Fruit fly (Drosophila melanogaster) whole organism, prepupa: ENCODE measurements around the gene CG14971.

Experiments used
- CG15336 ChIP-seq: fragments of 200-800 bp; sonication (Bioruptor generic); IDR thresholded peaks from 2 replicates; pipeline ENCODE4 v1.3.6; 2022; ENCODE audit warnings: missing biosample characterization, missing genetic modification characterization
- CG7368 ChIP-seq: fragments of 200-800 bp; sonication (Bioruptor generic); optimal IDR thresholded peaks from 3 replicates; lab custom pipeline; 2016; ENCODE audit warnings: missing biosample characterization, missing genetic modification characterization
- CG8119 ChIP-seq: fragments of 200-800 bp; sonication (Bioruptor generic); IDR thresholded peaks from 3 replicates; pipeline ENCODE4 v1.3.6; 2022; ENCODE audit warnings: missing biosample characterization, missing genetic modification characterization
- Sox102F ChIP-seq: fragments of 200-800 bp; sonication (Bioruptor generic); optimal IDR thresholded peaks from 2 replicates; lab custom pipeline; 2016; ENCODE audit warnings: missing biosample characterization, mild to moderate bottlenecking, missing genetic modification characterization
- eg ChIP-seq: fragments of 200-800 bp; sonication (Bioruptor generic); IDR thresholded peaks from 3 replicates; pipeline ENCODE4 v1.3.6; 2022; ENCODE audit warnings: missing biosample characterization, missing genetic modification characterization
- fd85E ChIP-seq: fragments of 200-800 bp; sonication (Bioruptor generic); optimal IDR thresholded peaks from 3 replicates; lab custom pipeline; 2016; ENCODE audit warnings: missing biosample characterization, missing genetic modification characterization

- TF ChIP-seq Sox102F (GFP tag; lab: Kevin White, UChicago), result peak; percentile 1
- TF ChIP-seq eg (GFP tag; lab: Robert Waterston, UW), result 0 out of 3 replicates have a peak, but pooled peaks have one; percentile 43
- TF ChIP-seq CG7368 (GFP tag; lab: Kevin White, UChicago), result peak; percentile 16
- no peak for TF ChIP-seq CG8119 (GFP tag; lab: Robert Waterston, UW)
- no peak for TF ChIP-seq fd85E
- no peak for TF ChIP-seq CG15336
Measured at dm6 chr3L:3518512-3519492, 47.7 kb upstream of the CG14971 start.
